Fruit fly (Drosophila melanogaster) whole organism, embryonic: ENCODE results near the gene CG13012.

Source experiments
- Ravus ChIP-seq: fragments of 200-800 bp; sonication (Bioruptor generic); IDR thresholded peaks from 2 replicates; pipeline ENCODE4 v1.3.6; 2022; ENCODE audit warnings: missing biosample characterization, missing genetic modification characterization
- bsh ChIP-seq, 2 experiments: fragments of 200-800 bp; sonication (Bioruptor generic); optimal IDR thresholded peaks; 2 replicates each; lab custom pipeline; 2017 to 2018; ENCODE audit warnings: mild to moderate bottlenecking in 2 of 2, missing biosample characterization in 2 of 2, missing genetic modification characterization in 2 of 2, moderate library complexity in 1 of 2

DNA sequence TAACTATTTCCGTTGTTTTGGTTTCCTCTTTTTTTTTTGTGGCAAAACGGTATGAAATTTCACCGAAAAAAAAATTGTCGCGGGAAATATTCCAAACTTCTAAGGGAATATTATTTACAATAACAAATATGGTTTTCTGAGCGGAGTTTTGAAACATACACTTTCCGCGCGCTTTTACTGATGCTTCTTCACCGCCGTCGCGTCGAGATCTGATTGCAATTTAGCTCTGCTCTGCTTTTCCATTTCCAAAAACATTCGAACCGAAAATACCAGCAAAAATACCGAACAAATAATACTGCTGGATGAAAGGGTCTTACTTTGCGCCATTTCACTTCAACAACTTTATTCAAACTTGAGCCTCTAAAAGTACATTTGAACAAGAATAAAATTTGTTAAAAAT lies 18.4 kb upstream of the CG13012 start, which contains the start of gene Septin4:
- TF ChIP-seq Ravus (GFP tag; lab: Robert Waterston, UW) (no peak), bsh (GFP tag; optimal IDR thresholded peaks at IDR 0.05; lab: Kevin White, UChicago) (no peak)
